Fruit fly (Drosophila melanogaster) whole organism: ENCODE measurements around the gene CG10226.

ENCODE experiments used
- CG8478 ChIP-seq: fragments of >200 bp; optimal IDR thresholded peaks from 2 replicates; lab custom pipeline; 2018; ENCODE audit warnings: inconsistent platforms
- Dll ChIP-seq: fragments of >200 bp; optimal IDR thresholded peaks from 2 replicates; lab custom pipeline; 2017
- EcR ChIP-seq, 2 experiments: fragments of >200 bp; optimal IDR thresholded peaks; 2 replicates each; lab custom pipeline; 2017; ENCODE audit warnings: missing biosample characterization in 2 of 2, missing genetic modification characterization in 2 of 2, missing genetic modification reagents in 2 of 2
- pan ChIP-seq: fragments of >200 bp; optimal IDR thresholded peaks from 2 replicates; lab custom pipeline; 2017
- psq ChIP-seq: fragments of >200 bp; optimal IDR thresholded peaks from 2 replicates; lab custom pipeline; 2017
- usp ChIP-seq: fragments of >200 bp; optimal IDR thresholded peaks from 2 replicates; lab custom pipeline; 2017; ENCODE audit warnings: missing biosample characterization, missing genetic modification characterization, mixed read lengths

CG10226 gene

DNA sequence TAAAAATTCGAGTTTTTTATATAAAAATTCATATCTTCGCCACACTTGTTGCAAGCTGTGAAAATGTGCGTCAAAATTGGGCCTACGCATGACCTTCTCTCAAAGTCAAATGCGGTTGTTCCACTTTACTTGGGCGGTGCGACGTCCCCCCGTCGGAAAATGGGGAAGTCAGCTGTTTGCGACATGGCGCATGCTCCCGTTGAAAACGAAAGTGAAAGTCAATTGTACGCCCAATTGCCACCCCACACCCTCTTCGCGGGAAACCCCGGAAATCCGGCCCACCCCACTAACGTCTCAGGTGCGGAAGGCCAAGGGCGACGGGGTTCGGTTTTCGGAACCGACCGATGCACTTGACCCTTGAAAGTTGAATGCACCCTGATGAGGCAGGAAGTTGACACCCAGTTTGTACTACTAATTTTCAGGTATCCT is 22.2 kb upstream of the CG10226 start:
- TF ChIP-seq CG8478 (lab: Kevin White, UChicago) (no peak), EcR (GFP tag; optimal IDR thresholded peaks at IDR 0.05; lab: Kevin White, UChicago) (peak in 1 of 2 experiments; percentile 57), pan (lab: Kevin White, UChicago) (no peak)

DNA sequence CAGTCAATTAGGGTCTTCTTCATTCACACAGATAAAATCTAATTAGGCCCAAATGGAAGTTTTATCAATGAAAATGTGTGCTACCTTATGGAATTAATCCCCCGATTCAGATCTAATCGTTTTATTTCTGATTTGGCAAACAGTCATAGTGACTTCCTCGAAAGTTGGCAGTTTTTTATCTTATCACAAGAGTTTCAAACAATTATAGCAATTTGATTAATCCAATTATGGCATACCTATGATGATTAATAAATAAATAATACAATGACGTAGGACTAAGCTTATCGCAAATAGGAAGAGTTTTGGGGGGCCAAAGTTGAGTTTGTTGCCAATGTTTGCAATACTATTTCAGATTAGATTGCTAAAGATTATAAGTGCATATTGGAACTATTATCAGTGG is 21.4 kb upstream of the CG10226 start:
- TF ChIP-seq usp (GFP tag; lab: Kevin White, UChicago) (no peak), EcR (GFP tag; optimal IDR thresholded peaks at IDR 0.05; lab: Kevin White, UChicago) (no peak), Dll (lab: Kevin White, UChicago) (no peak), psq (lab: Kevin White, UChicago) (no peak), pan (lab: Kevin White, UChicago) (no peak), CG8478 (lab: Kevin White, UChicago) (no peak)

DNA sequence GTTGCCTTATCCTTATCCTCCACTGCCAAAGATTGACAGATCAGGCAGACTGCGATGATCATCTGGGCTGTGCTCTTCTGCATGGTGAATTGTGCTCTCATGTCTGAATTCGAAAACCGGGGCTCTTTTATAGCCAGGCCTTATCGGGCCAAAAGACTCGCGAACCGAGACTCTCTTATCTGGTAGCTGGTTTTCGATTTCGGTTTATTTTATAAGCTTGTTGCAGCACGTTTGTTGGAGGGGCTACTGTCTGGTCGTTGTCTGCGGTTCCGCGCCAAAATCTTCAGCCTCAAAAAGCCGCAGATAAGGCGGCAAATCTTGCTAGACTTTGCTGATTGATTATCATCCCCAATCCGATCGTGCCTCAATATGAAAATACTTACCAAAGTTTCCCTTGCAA is 18.8 kb upstream of the CG10226 start, which contains the start of gene CG10163:
TSS of gene CG10163 (minus strand) at position 101 of the 400 bp plus-strand sequence.
- TF ChIP-seq CG8478 (lab: Kevin White, UChicago) (no peak), pan (lab: Kevin White, UChicago) (no peak), Dll (lab: Kevin White, UChicago) (no peak), usp (GFP tag; lab: Kevin White, UChicago) (no peak), EcR (GFP tag; optimal IDR thresholded peaks at IDR 0.05; lab: Kevin White, UChicago) (no peak), psq (lab: Kevin White, UChicago) (no peak)

DNA sequence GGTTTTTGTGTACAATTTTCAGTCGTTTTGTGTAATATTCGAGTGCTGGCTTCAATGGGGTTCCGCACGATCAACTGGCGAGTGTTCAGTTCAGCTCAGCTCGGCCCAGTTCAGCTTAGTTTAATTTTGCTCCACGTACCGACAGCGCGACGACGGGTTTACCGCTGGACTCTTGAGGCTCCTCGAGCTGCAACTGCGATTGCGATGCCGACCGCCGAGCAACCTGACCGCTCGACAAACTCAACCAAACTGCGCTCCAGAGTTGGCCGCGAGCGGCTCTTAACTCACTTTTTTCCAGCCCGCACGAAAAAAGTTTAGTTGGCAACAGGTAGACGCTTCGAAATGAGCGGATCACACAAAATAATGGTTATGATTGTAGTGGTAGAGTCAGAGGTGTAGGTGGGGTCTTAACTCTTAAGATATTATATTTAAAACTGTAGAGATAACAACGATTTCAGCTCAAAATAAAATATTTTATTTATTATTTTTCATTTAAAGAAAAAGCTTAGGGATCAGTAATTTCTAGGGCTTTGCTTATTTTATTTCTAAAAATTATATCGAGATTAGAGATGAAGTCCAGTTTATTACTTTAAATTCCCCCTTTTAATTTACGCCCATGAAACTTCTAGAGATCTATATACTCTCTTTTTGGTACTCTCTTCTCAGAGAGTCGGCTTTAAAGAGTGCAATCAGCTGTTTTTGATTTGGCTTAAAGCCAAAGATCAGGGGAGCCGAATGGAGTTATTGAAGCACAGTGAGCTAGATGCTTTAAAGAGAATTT is 16.7 kb upstream of the CG10226 start, which contains the start of gene Best2:
TSS of gene Best2 (minus strand) at position 258 of the 781 bp plus-strand sequence.
- TF ChIP-seq EcR (GFP tag; optimal IDR thresholded peaks at IDR 0.05; lab: Kevin White, UChicago): no peak
- no peak for TF ChIP-seq pan (lab: Kevin White, UChicago)
- no peak for TF ChIP-seq usp (GFP tag; lab: Kevin White, UChicago)
- TF ChIP-seq CG8478 (lab: Kevin White, UChicago): no peak
- no peak for TF ChIP-seq Dll (lab: Kevin White, UChicago)
- TF ChIP-seq psq (lab: Kevin White, UChicago): no peak

DNA sequence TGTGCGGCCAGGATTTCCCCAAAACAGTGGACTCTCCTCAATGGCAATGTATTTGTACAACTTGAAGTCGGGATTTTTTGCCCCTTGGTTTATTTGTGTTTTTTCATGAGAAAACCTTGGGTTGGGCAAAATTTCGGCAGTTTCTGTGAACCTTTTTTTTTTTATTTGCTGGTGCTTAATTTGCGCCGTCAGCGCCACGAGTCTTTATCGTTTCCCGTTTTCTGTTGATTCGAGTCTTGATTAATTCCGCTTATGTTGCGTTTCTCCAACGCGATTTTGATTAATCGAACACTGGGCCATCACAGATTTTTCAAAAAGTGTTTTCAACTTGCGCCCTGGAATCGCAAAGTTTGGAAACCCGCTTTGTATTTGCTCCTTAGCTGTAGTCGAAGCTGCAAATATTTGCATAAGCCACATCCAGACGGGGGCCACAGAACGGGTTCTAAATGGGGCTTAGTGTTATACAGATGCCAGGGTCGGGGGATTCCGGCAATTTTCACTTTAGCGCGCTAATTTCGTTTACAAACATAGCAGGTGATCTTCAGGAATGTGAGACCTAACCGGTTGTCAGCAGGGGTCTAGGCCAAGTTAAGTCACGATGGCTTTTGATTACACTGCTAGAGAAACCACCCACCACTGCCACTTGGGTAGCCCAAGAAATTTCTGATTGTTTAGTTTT is 14.7 kb upstream of the CG10226 start:
- TF ChIP-seq pan (lab: Kevin White, UChicago) (no peak), psq (lab: Kevin White, UChicago) (no peak), Dll (lab: Kevin White, UChicago) (no peak), usp (GFP tag; lab: Kevin White, UChicago) (no peak), EcR (GFP tag; optimal IDR thresholded peaks at IDR 0.05; lab: Kevin White, UChicago) (no peak), CG8478 (lab: Kevin White, UChicago) (no peak)

DNA sequence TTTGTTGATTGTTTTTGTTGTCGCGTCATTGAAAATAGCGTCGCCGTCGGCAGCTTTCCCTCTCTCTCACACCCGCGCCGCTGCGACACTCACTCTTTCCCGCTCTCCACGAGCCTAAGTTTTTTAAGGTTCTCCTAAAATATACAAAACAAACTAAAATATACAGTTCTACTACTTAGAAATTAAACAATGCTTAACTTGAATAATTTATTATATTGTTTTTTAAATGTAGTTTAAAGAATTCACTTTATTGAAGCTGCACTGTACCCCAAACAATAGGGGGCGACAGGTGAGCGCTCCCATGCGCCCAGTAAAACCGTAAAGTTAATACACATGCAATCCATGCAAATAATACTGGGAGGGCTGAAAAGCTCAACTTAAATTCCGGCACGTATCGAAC is 13.9 kb upstream of the CG10226 start:
- TF ChIP-seq CG8478 (lab: Kevin White, UChicago): no peak
- no peak for TF ChIP-seq EcR (GFP tag; optimal IDR thresholded peaks at IDR 0.05; lab: Kevin White, UChicago)
- TF ChIP-seq Dll (lab: Kevin White, UChicago): no peak
- TF ChIP-seq usp (GFP tag; lab: Kevin White, UChicago): no peak
- TF ChIP-seq psq (lab: Kevin White, UChicago): no peak
- TF ChIP-seq pan (lab: Kevin White, UChicago): no peak

DNA sequence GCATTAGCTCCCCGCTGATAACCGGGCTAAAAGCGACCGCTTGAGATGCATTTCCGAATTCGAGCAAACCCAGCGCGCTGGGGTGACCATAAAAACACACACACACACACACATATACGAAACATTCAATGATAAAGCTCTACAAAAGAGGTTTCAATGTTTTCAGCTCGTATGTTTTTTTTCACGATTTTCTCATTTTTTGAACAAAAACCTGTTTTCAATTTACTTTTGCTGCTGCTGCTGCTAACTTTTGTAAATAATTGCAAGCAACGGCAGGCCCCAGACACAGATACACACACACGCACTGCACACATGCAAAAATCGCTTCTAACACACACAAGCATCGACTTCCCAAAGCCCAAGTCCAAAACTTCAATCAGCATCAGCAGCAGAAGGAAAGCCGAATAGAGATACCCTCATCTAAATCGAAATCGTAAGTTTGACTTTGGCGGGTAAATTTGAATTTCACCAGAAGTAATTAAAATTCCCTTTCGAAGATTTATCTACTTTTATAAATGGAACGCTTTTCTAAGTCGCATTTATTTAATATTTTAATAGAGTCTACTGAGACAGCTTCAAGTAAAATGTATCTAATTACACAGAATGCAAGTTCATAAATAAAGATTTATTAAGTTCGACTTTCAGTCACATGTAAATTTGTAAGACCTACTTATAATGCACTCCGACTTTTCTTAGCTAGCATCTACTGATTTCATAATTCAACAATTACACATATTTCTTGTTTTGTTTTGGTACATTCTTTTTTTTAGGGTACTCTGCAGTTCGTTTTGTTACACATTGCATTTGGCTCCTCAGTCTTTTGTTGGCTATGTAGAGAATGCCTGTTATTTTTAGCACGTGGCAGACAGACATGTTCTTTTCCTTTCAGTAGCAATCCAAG is 9.6 kb upstream of the CG10226 start:
- TF ChIP-seq EcR (GFP tag; optimal IDR thresholded peaks at IDR 0.05; lab: Kevin White, UChicago) (no peak), usp (GFP tag; lab: Kevin White, UChicago) (no peak), psq (lab: Kevin White, UChicago) (no peak), Dll (lab: Kevin White, UChicago) (no peak), pan (lab: Kevin White, UChicago) (no peak), CG8478 (lab: Kevin White, UChicago) (no peak)

DNA sequence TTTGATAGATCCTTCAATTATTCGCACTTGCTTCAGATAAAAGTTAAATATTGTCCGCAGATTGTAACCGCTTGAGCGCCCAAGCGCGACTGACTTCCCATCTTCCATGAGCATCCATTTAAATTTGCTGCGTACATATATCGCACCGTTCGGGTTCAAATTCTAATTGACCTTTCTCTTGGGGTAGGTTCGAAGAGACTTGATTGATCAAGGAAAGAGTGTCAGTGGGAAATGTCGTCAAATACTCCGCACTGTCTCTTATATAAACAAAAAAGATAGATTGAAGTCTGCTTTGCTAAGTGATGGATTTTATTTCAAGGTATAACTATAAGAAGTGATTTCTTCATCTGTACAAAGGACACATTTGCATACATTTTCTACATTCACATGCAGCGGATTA is 5.8 kb upstream of the CG10226 start, which contains the start of gene Mdr65:
TSS of gene Mdr65 (minus strand) at position 101 of the 400 bp plus-strand sequence.
- TF ChIP-seq CG8478 (lab: Kevin White, UChicago): no peak
- TF ChIP-seq pan (lab: Kevin White, UChicago): no peak
- TF ChIP-seq EcR (GFP tag; optimal IDR thresholded peaks at IDR 0.05; lab: Kevin White, UChicago): no peak
- no peak for TF ChIP-seq Dll (lab: Kevin White, UChicago)
- no peak for TF ChIP-seq psq (lab: Kevin White, UChicago)
- TF ChIP-seq usp (GFP tag; lab: Kevin White, UChicago): no peak

DNA sequence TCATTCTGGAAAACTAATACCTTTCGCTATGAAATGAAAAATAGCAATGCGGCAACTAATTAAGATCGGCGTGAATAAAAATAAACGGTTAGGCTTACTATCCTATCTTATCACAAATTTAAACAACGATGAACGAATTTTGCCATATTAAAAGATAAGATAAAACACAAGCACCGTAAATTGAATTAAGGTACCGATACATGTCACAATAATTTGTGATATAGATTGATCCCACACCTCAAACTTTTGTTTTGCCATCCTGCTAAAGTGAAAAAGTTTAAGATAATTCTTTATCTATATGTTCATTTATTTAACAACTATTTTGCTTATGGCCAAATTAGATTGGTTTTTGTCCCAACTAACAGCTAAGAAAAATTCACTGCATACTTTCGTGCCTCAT is 5.8 kb downstream of the CG10226 start, which contains the start of gene CG42714:
TSS of gene CG42714 (minus strand) at position 22 of the 400 bp plus-strand sequence.
- TF ChIP-seq Dll (lab: Kevin White, UChicago) (no peak), CG8478 (lab: Kevin White, UChicago) (no peak), EcR (GFP tag; optimal IDR thresholded peaks at IDR 0.05; lab: Kevin White, UChicago) (no peak), usp (GFP tag; lab: Kevin White, UChicago) (no peak), psq (lab: Kevin White, UChicago) (no peak), pan (lab: Kevin White, UChicago) (no peak)

DNA sequence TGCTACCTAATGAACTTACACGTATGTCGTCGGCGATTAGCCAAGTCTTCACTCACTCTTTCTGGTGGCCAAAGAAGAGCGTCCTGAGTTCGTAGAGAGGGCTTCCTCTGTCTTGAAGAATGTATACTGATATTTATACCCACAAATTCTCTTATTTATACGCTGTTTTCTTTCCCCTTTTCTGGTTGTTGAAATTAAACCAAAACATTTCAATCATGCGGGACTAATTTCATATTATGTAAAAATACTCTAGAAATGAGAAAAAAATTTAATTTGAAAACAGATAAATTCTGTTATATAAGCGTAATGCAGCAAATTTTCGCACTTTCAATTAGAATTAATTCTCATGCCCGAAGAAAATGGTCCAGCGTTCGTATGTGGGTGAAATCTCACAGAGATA is 6.6 kb downstream of the CG10226 start, which contains the start of gene BG642312:
TSS of gene BG642312 (minus strand) at position 101 of the 400 bp plus-strand sequence.
- TF ChIP-seq psq (lab: Kevin White, UChicago): no peak
- TF ChIP-seq Dll (lab: Kevin White, UChicago): no peak
- TF ChIP-seq pan (lab: Kevin White, UChicago): no peak
- TF ChIP-seq EcR (GFP tag; optimal IDR thresholded peaks at IDR 0.05; lab: Kevin White, UChicago): no peak
